Fruit fly (Drosophila melanogaster) whole organism, adult: ENCODE measurements around the gene Ptp61F.

Experiments
- CG12768 ChIP-seq: fragments of 200-800 bp; sonication (Bioruptor generic); optimal IDR thresholded peaks from 2 replicates; lab custom pipeline; 2017; ENCODE audit warnings: missing biosample characterization, missing genetic modification characterization, mild to moderate bottlenecking, moderate library complexity, missing genetic modification reagents
- CG33017 ChIP-seq: fragments of 200-800 bp; sonication (Bioruptor generic); optimal IDR thresholded peaks from 2 replicates; lab custom pipeline; 2018; ENCODE audit warnings: missing biosample characterization, mild to moderate bottlenecking, missing genetic modification characterization, moderate library complexity
- CG5204 ChIP-seq: fragments of 200-800 bp; sonication (Bioruptor generic); optimal IDR thresholded peaks from 2 replicates; lab custom pipeline; 2016; ENCODE audit warnings: missing biosample characterization, missing genetic modification characterization
- CG7045 ChIP-seq: fragments of 200-800 bp; sonication (Bioruptor generic); optimal IDR thresholded peaks from 2 replicates; lab custom pipeline; 2017; ENCODE audit warnings: missing biosample characterization, mild to moderate bottlenecking, missing genetic modification characterization
- CG7101 ChIP-seq: fragments of 200-800 bp; sonication (Bioruptor generic); optimal IDR thresholded peaks from 2 replicates; lab custom pipeline; 2018; ENCODE audit warnings: missing biosample characterization, mild to moderate bottlenecking, missing genetic modification characterization, moderate library complexity
- Hr96 ChIP-seq: fragments of 200-800 bp; sonication (Bioruptor generic); optimal IDR thresholded peaks from 2 replicates; lab custom pipeline; 2016; ENCODE audit warnings: missing biosample characterization, missing genetic modification characterization
- Mnt ChIP-seq: fragments of 200-800 bp; sonication (Bioruptor generic); optimal IDR thresholded peaks from 2 replicates; lab custom pipeline; 2016; ENCODE audit warnings: missing biosample characterization, mild to moderate bottlenecking, missing genetic modification characterization
- cic ChIP-seq: fragments of 200-800 bp; sonication (Bioruptor generic); optimal IDR thresholded peaks from 2 replicates; lab custom pipeline; 2017; ENCODE audit warnings: missing biosample characterization, mild to moderate bottlenecking, missing genetic modification characterization, moderate library complexity
- cnc ChIP-seq, 2 experiments: fragments of >200 bp; optimal IDR thresholded peaks; 2 replicates each; lab custom pipeline; 2017
- kay ChIP-seq: fragments of 200-800 bp; sonication (Bioruptor generic); peaks from one replicate; lab custom pipeline; 2016; ENCODE audit warnings: missing biosample characterization, missing genetic modification characterization, borderline replicate concordance
- ovo ChIP-seq: fragments of 200-800 bp; sonication (Bioruptor generic); optimal IDR thresholded peaks from 2 replicates; lab custom pipeline; 2016; ENCODE audit warnings: missing biosample characterization, missing genetic modification characterization
- pad ChIP-seq: fragments of 200-800 bp; sonication (Bioruptor generic); optimal IDR thresholded peaks from 3 replicates; lab custom pipeline; 2017; ENCODE audit warnings: missing biosample characterization, missing genetic modification characterization, mild to moderate bottlenecking, moderate library complexity, missing genetic modification reagents

- TF ChIP-seq Mnt (GFP tag; lab: Kevin White, UChicago) = no peak
- no peak for TF ChIP-seq CG33017
- no peak for TF ChIP-seq cnc (optimal IDR thresholded peaks at IDR 0.05; lab: Kevin White, UChicago)
- no peak for TF ChIP-seq pad (GFP tag; lab: Kevin White, UChicago)
- TF ChIP-seq cic (GFP tag; lab: Kevin White, UChicago) = no peak
- no peak for TF ChIP-seq CG7101
- TF ChIP-seq kay = no peak
- TF ChIP-seq CG12768 (GFP tag; lab: Kevin White, UChicago) = no peak
- no peak for TF ChIP-seq CG5204 (GFP tag; lab: Kevin White, UChicago)
- no peak for TF ChIP-seq CG7045 (GFP tag; lab: Kevin White, UChicago)
- TF ChIP-seq ovo (GFP tag; lab: Kevin White, UChicago) = no peak
- no peak for TF ChIP-seq Hr96
Measured at dm6 chr3L:1502086-1502893, 27.2 kb upstream of the Ptp61F start, which contains the start of the genes hfp and Psa.
